Worm (Caenorhabditis elegans): ENCODE measurements around the gene unc-62.

unc-62 gene

ce11 chrV:4523844-4524243 lies 26.6 kb downstream of the unc-62 start (continued):
- TF ChIP-seq fkh-10 (GFP tag; optimal IDR thresholded peaks at IDR 0.05), result no peak
- no peak for TF ChIP-seq C16A3.4 (tag; optimal IDR thresholded peaks at IDR 0.05)
- TF ChIP-seq nhr-90 (tag; optimal IDR thresholded peaks at IDR 0.05; ENCODE audit: poor library complexity), result no peak
- TF ChIP-seq dpl-1 (GFP tag; optimal IDR thresholded peaks at IDR 0.05), result no peak
- no peak for TF ChIP-seq C34B4.2 (tag; optimal IDR thresholded peaks at IDR 0.05)
- no peak for TF ChIP-seq ceh-63 (GFP tag; optimal IDR thresholded peaks at IDR 0.05)
- TF ChIP-seq fkh-8 (tag; optimal IDR thresholded peaks at IDR 0.05), result no peak
- TF ChIP-seq aha-1 (tag; optimal IDR thresholded peaks at IDR 0.05), result no peak
- peak; percentile 61 for TF ChIP-seq rnt-1 (tag; optimal IDR thresholded peaks at IDR 0.05)
- peak; percentile 3 for TF ChIP-seq pag-3 (tag; optimal IDR thresholded peaks at IDR 0.05; ENCODE audit: borderline replicate concordance, insufficient read depth)
- no peak for TF ChIP-seq ztf-4 (tag; optimal IDR thresholded peaks at IDR 0.05)

- TF ChIP-seq efl-1 (optimal IDR thresholded peaks at IDR 0.05), result no peak
- TF ChIP-seq efl-1 (GFP tag; optimal IDR thresholded peaks at IDR 0.05 in 1 of 2), result peak in 1 of 2 experiments; percentile 68
- TF ChIP-seq elt-3 (tag; optimal IDR thresholded peaks at IDR 0.05), result peak in 1 of 6 experiments; percentile 80
- peak in 1 of 2 experiments; percentile 37 for TF ChIP-seq lin-35 (GFP tag; optimal IDR thresholded peaks at IDR 0.05)
- TF ChIP-seq nhr-19 (GFP tag; conservative IDR thresholded peaks at IDR 0.05), result no peak
- no peak for TF ChIP-seq isw-1 (GFP tag; IDR thresholded peaks at IDR 0.05)
- peak in 1 of 2 experiments; percentile 39 for TF ChIP-seq mdl-1 (tag; optimal IDR thresholded peaks at IDR 0.05)
- TF ChIP-seq nhr-85 (tag), result peak; percentile 64
- peak; percentile 85 for TF ChIP-seq blmp-1 (tag; optimal IDR thresholded peaks at IDR 0.05)
- peak; percentile 17 for TF ChIP-seq tbx-2 (tag; optimal IDR thresholded peaks at IDR 0.05)
- TF ChIP-seq hlh-17 (GFP tag; optimal IDR thresholded peaks at IDR 0.05; ENCODE audit: borderline replicate concordance), result no peak
- TF ChIP-seq aha-1 (tag; optimal IDR thresholded peaks at IDR 0.05), result no peak
Observed at ce11 chrV:4524327-4524726, 27.1 kb downstream of the unc-62 start.

- TF ChIP-seq tlp-1 (tag; optimal IDR thresholded peaks at IDR 0.05), result no peak
- no peak for TF ChIP-seq efl-1 (optimal IDR thresholded peaks at IDR 0.05)
- TF ChIP-seq efl-1 (GFP tag; optimal IDR thresholded peaks at IDR 0.05 in 1 of 2), result peak in 1 of 2 experiments; percentile 91
Observed at ce11 chrV:4525106-4525505, 27.8 kb downstream of the unc-62 start.

- TF ChIP-seq blmp-1 (tag; optimal IDR thresholded peaks at IDR 0.05) (no peak), dsc-1 (tag; optimal IDR thresholded peaks at IDR 0.05) (no peak), fos-1 (tag; optimal IDR thresholded peaks at IDR 0.05) (no peak), nhr-20 (tag; optimal IDR thresholded peaks at IDR 0.05) (no peak), pax-3 (tag; optimal IDR thresholded peaks at IDR 0.05) (no peak)
Observed at ce11 chrV:4525512-4525911, 28.3 kb downstream of the unc-62 start.

ce11 chrV:4526801-4527425 lies 29.7 kb downstream of the unc-62 start:
- TF ChIP-seq fkh-10 (GFP tag; optimal IDR thresholded peaks at IDR 0.05) (peak; percentile 23), lin-35 (GFP tag; optimal IDR thresholded peaks at IDR 0.05) (no peak), grh-1 (GFP tag; IDR thresholded peaks at IDR 0.05) (no peak), ceh-63 (GFP tag; optimal IDR thresholded peaks at IDR 0.05) (no peak), fkh-8 (tag; optimal IDR thresholded peaks at IDR 0.05) (peak; percentile 84), nhr-71 (tag; optimal IDR thresholded peaks at IDR 0.05) (peak; percentile 75), swsn-7 (tag; optimal IDR thresholded peaks at IDR 0.05) (peak; percentile 35), nhr-47 (tag; optimal IDR thresholded peaks at IDR 0.05) (peak; percentile 55), lin-14 (GFP tag; optimal IDR thresholded peaks at IDR 0.05) (peak; percentile 69), ceh-88 (GFP tag; IDR thresholded peaks at IDR 0.05) (no peak), lsy-2 (tag; optimal IDR thresholded peaks at IDR 0.05) (peak in 1 of 2 experiments; percentile 18), sptf-1 (tag; optimal IDR thresholded peaks at IDR 0.05) (no peak), sox-4 (tag; optimal IDR thresholded peaks at IDR 0.05) (peak; percentile 50), lir-3 (tag; optimal IDR thresholded peaks at IDR 0.05; ENCODE audit: poor library complexity) (no peak), snu-23 (GFP tag; optimal IDR thresholded peaks at IDR 0.05) (peak; percentile 4), egl-13 (tag; optimal IDR thresholded peaks at IDR 0.05) (peak; percentile 50), alr-1 (tag; optimal IDR thresholded peaks at IDR 0.05; ENCODE audit: borderline replicate concordance) (no peak), snpc-4 (tag; optimal IDR thresholded peaks at IDR 0.05) (no peak)
